Worm (Caenorhabditis elegans): Measurements from ENCODE around the gene F59A6.11.

Gene F59A6.11

ce11 chrII:4984151-4984550 lies 14.4 kb downstream of the F59A6.11 start:
- TF ChIP-seq mdl-1 (tag; optimal IDR thresholded peaks at IDR 0.05): no peak
- no peak for TF ChIP-seq efl-1 (optimal IDR thresholded peaks at IDR 0.05)
- TF ChIP-seq efl-1 (GFP tag; optimal IDR thresholded peaks at IDR 0.05 in 1 of 2): peak in 1 of 2 experiments; percentile 29

ce11 chrII:4981682-4982404 lies 16.7 kb downstream of the F59A6.11 start:
- no peak for TF ChIP-seq efl-1 (optimal IDR thresholded peaks at IDR 0.05)
- TF ChIP-seq efl-1 (GFP tag; optimal IDR thresholded peaks at IDR 0.05 in 1 of 2): peak in 1 of 2 experiments; percentile 64
- peak; percentile 14 for TF ChIP-seq lin-14 (GFP tag; optimal IDR thresholded peaks at IDR 0.05)
- TF ChIP-seq ztf-11 (tag; optimal IDR thresholded peaks at IDR 0.05): peak in 1 of 2 experiments; percentile 87
- peak; percentile 58 for TF ChIP-seq tbx-2 (tag; optimal IDR thresholded peaks at IDR 0.05)
- TF ChIP-seq hlh-4 (tag; optimal IDR thresholded peaks at IDR 0.05): no peak
- TF ChIP-seq F16B12.6 (tag; optimal IDR thresholded peaks at IDR 0.05): no peak
- TF ChIP-seq blmp-1 (tag; optimal IDR thresholded peaks at IDR 0.05): peak; percentile 11
- no peak for TF ChIP-seq nhr-12 (tag; optimal IDR thresholded peaks at IDR 0.05)
- no peak for TF ChIP-seq lin-35 (GFP tag; optimal IDR thresholded peaks at IDR 0.05)
- no peak for TF ChIP-seq nhr-76 (tag; optimal IDR thresholded peaks at IDR 0.05)
- TF ChIP-seq nhr-71 (tag; optimal IDR thresholded peaks at IDR 0.05): no peak
- no peak for TF ChIP-seq nhr-237 (tag; optimal IDR thresholded peaks at IDR 0.05)
- no peak for TF ChIP-seq egl-13 (tag; optimal IDR thresholded peaks at IDR 0.05)
- peak; percentile 66 for TF ChIP-seq nhr-85 (tag)
- TF ChIP-seq mep-1 (tag; optimal IDR thresholded peaks at IDR 0.05): no peak

- TF ChIP-seq aha-1 (tag; optimal IDR thresholded peaks at IDR 0.05) (no peak), mep-1 (tag; optimal IDR thresholded peaks at IDR 0.05) (no peak), hpl-2 (GFP tag; optimal IDR thresholded peaks at IDR 0.05) (no peak), sptf-1 (tag; optimal IDR thresholded peaks at IDR 0.05) (no peak), F16B12.6 (tag; optimal IDR thresholded peaks at IDR 0.05) (no peak), unc-30 (tag; optimal IDR thresholded peaks at IDR 0.05) (no peak), zag-1 (tag; optimal IDR thresholded peaks at IDR 0.05) (no peak), xbp-1 (tag; optimal IDR thresholded peaks at IDR 0.05) (no peak), ces-1 (GFP tag; optimal IDR thresholded peaks at IDR 0.05) (no peak), mef-2 (tag; optimal IDR thresholded peaks at IDR 0.05) (no peak), C34B4.2 (tag; optimal IDR thresholded peaks at IDR 0.05) (no peak)
Measured at ce11 chrII:4975311-4975710, 23.2 kb downstream of the F59A6.11 start.

- TF ChIP-seq pax-3 (tag; optimal IDR thresholded peaks at IDR 0.05) (no peak), lir-3 (tag; optimal IDR thresholded peaks at IDR 0.05; ENCODE audit: poor library complexity) (no peak), rnt-1 (tag; optimal IDR thresholded peaks at IDR 0.05) (no peak), aly-2 (tag; optimal IDR thresholded peaks at IDR 0.05) (no peak), tbx-2 (tag; optimal IDR thresholded peaks at IDR 0.05) (no peak), mep-1 (tag; optimal IDR thresholded peaks at IDR 0.05) (no peak), ceh-88 (GFP tag; IDR thresholded peaks at IDR 0.05) (no peak), sptf-1 (tag; optimal IDR thresholded peaks at IDR 0.05) (no peak), nhr-77 (tag; optimal IDR thresholded peaks at IDR 0.05) (no peak), aha-1 (tag; optimal IDR thresholded peaks at IDR 0.05) (no peak), Y116A8C.19 (tag; optimal IDR thresholded peaks at IDR 0.05; ENCODE audit: borderline replicate concordance) (no peak), tlp-1 (tag; optimal IDR thresholded peaks at IDR 0.05) (no peak), unc-86 (tag; optimal IDR thresholded peaks at IDR 0.05) (no peak)
Measured at ce11 chrII:4974448-4974951, 24.1 kb downstream of the F59A6.11 start.

- no peak for TF ChIP-seq F16B12.6 (tag; optimal IDR thresholded peaks at IDR 0.05)
Measured at ce11 chrII:4968863-4969262, 29.7 kb downstream of the F59A6.11 start, which contains the start of gene shc-2. Gene shc-2, plus strand, starts transcription at chrII:4969163.
